Worm (Caenorhabditis elegans): ENCODE measurements around the gene ant-1.1.

DNA sequence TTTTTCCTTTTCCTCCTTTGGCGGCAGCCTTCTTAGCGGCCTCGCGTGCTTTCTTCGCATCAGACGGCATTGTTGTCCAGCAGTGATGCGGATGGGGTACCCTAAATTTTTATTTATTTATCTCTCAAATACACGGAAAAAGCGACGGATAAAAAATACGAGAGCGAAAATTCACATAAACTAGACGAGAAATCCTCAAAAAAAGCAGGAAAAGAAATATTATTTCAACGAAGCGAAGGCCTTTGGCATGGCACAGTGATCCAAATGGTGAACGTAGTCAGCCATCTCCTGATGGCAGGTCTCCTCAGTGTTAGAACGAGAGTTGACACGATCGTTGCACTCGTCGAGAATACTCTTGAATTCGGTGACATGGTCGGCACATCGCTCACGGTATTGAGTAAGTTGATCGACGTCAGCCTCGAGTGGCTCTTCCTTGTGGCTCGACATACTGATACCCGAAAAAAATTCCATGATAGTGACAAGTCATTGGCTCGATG is 777 bp upstream of the ant-1.1 start, which contains the start of the genes abcf-2 and T27E9.2:
- TF ChIP-seq unc-62 (GFP tag; optimal IDR thresholded peaks at IDR 0.05) (no peak), pqm-1 (tag; optimal IDR thresholded peaks at IDR 0.05) (no peak), nhr-77 (tag; optimal IDR thresholded peaks at IDR 0.05) (no peak), elt-2 (tag; optimal IDR thresholded peaks at IDR 0.05) (no peak), nhr-237 (tag; optimal IDR thresholded peaks at IDR 0.05) (no peak), egl-27 (tag; optimal IDR thresholded peaks at IDR 0.05) (no peak), mml-1 (tag; optimal IDR thresholded peaks at IDR 0.05) (no peak), elt-1 (tag; optimal IDR thresholded peaks at IDR 0.05) (no peak)
